Worm (Caenorhabditis elegans): ENCODE results near the gene bmk-1.

bmk-1 gene

ce11 chrV:14495493-14495892 is 38.7 kb upstream of the bmk-1 start:
- TF ChIP-seq cog-1 (tag; optimal IDR thresholded peaks at IDR 0.05) (no peak), flt-1 (GFP tag; IDR thresholded peaks at IDR 0.05) (no peak), ref-1 (GFP tag; conservative IDR thresholded peaks at IDR 0.05) (no peak), ztf-29 (GFP tag; IDR thresholded peaks at IDR 0.05) (no peak), ztf-23 (GFP tag; IDR thresholded peaks at IDR 0.05) (no peak), tab-1 (GFP tag; IDR thresholded peaks at IDR 0.05) (no peak), klf-2 (GFP tag; conservative IDR thresholded peaks at IDR 0.05) (no peak), T22C8.4 (GFP tag; IDR thresholded peaks at IDR 0.05) (no peak), med-1 (GFP tag; optimal IDR thresholded peaks at IDR 0.05; ENCODE audit: insufficient read depth) (no peak)

ce11 chrV:14493665-14494064 is 36.9 kb upstream of the bmk-1 start:
- no peak for TF ChIP-seq tab-1 (GFP tag; IDR thresholded peaks at IDR 0.05)
- no peak for TF ChIP-seq klf-2 (GFP tag; conservative IDR thresholded peaks at IDR 0.05)
- no peak for TF ChIP-seq cog-1 (tag; optimal IDR thresholded peaks at IDR 0.05)
- no peak for TF ChIP-seq T22C8.4 (GFP tag; IDR thresholded peaks at IDR 0.05)
- no peak for TF ChIP-seq ztf-23 (GFP tag; IDR thresholded peaks at IDR 0.05)
- TF ChIP-seq flt-1 (GFP tag; IDR thresholded peaks at IDR 0.05), result no peak

- no peak for TF ChIP-seq med-1 (GFP tag; optimal IDR thresholded peaks at IDR 0.05; ENCODE audit: insufficient read depth)
- TF ChIP-seq cog-1 (tag; optimal IDR thresholded peaks at IDR 0.05), result no peak
- TF ChIP-seq T22C8.4 (GFP tag; IDR thresholded peaks at IDR 0.05), result no peak
- no peak for TF ChIP-seq klf-2 (GFP tag; conservative IDR thresholded peaks at IDR 0.05)
- TF ChIP-seq ztf-29 (GFP tag; IDR thresholded peaks at IDR 0.05), result no peak
- TF ChIP-seq tab-1 (GFP tag; IDR thresholded peaks at IDR 0.05), result no peak
- TF ChIP-seq ztf-23 (GFP tag; IDR thresholded peaks at IDR 0.05), result no peak
- TF ChIP-seq flt-1 (GFP tag; IDR thresholded peaks at IDR 0.05), result no peak
- TF ChIP-seq ref-1 (GFP tag; conservative IDR thresholded peaks at IDR 0.05), result no peak
Measured at ce11 chrV:14491097-14491496, 34.3 kb upstream of the bmk-1 start.

DNA sequence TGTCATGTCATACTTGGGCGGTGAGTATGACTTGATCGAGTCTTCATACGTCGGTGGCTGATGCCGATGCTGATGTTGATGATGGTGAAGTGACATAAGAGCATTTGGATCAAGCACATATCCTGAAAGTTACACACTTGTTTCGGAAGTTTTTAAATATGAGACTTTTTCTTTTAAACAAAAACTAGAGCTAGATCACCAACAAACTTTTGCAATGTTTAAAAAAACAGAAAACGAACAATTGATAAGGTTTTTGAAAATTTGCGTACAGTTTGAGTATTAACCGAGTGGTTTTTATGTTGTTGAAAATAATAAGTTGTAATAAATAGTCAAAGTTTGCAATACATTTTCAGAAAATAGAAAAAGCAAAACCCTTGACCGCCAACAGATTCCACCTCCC is 27.8 kb upstream of the bmk-1 start, which contains the start of gene R02D5.4:
R02D5.4 (minus strand) TSS at position 101 of the 400 bp plus-strand sequence.
- TF ChIP-seq flt-1 (GFP tag; IDR thresholded peaks at IDR 0.05) (no peak), klf-2 (GFP tag; conservative IDR thresholded peaks at IDR 0.05) (no peak), T22C8.4 (GFP tag; IDR thresholded peaks at IDR 0.05) (no peak), med-1 (GFP tag; optimal IDR thresholded peaks at IDR 0.05; ENCODE audit: insufficient read depth) (no peak), tab-1 (GFP tag; IDR thresholded peaks at IDR 0.05) (no peak), ztf-29 (GFP tag; IDR thresholded peaks at IDR 0.05) (no peak), ref-1 (GFP tag; conservative IDR thresholded peaks at IDR 0.05) (no peak), ztf-23 (GFP tag; IDR thresholded peaks at IDR 0.05) (no peak), cog-1 (tag; optimal IDR thresholded peaks at IDR 0.05) (no peak)

DNA sequence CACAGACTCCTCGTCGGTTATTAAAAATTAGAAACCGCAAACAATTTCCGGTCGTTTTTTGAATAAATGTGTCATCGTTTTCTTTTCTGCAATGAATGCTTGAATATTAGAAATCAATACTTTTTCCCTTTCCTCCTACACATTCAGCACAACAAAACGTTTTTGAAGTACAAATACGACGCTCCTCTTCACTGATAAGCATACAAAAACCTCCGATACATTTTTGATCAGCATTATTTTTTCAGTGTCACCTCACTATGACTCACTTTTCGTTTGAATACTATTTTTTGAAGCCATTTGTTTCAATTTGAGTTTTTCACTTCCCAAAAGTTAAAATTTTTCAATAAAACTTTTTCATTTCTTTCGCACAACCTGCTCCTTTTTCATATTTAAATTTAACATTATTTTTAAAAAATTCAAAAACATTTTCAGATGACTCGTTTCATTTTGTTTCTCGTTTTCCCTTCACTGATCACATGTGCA is 26.0 kb upstream of the bmk-1 start, which contains the start of gene R02D5.3:
R02D5.3 (plus strand) TSS at position 433 of the 483 bp plus-strand sequence.
- TF ChIP-seq klf-2 (GFP tag; conservative IDR thresholded peaks at IDR 0.05) (no peak), ztf-23 (GFP tag; IDR thresholded peaks at IDR 0.05) (no peak), T22C8.4 (GFP tag; IDR thresholded peaks at IDR 0.05) (no peak), ztf-29 (GFP tag; IDR thresholded peaks at IDR 0.05) (no peak), flt-1 (GFP tag; IDR thresholded peaks at IDR 0.05) (no peak), med-1 (GFP tag; optimal IDR thresholded peaks at IDR 0.05; ENCODE audit: insufficient read depth) (no peak), cog-1 (tag; optimal IDR thresholded peaks at IDR 0.05) (no peak), ref-1 (GFP tag; conservative IDR thresholded peaks at IDR 0.05) (no peak), tab-1 (GFP tag; IDR thresholded peaks at IDR 0.05) (no peak)

- no peak for TF ChIP-seq ref-1 (GFP tag; conservative IDR thresholded peaks at IDR 0.05)
- no peak for TF ChIP-seq cog-1 (tag; optimal IDR thresholded peaks at IDR 0.05)
- TF ChIP-seq klf-2 (GFP tag; conservative IDR thresholded peaks at IDR 0.05), result no peak
- TF ChIP-seq ztf-23 (GFP tag; IDR thresholded peaks at IDR 0.05), result no peak
- no peak for TF ChIP-seq tab-1 (GFP tag; IDR thresholded peaks at IDR 0.05)
- no peak for TF ChIP-seq ztf-29 (GFP tag; IDR thresholded peaks at IDR 0.05)
- TF ChIP-seq flt-1 (GFP tag; IDR thresholded peaks at IDR 0.05), result no peak
- no peak for TF ChIP-seq med-1 (GFP tag; optimal IDR thresholded peaks at IDR 0.05; ENCODE audit: insufficient read depth)
- no peak for TF ChIP-seq T22C8.4 (GFP tag; IDR thresholded peaks at IDR 0.05)
Measured at ce11 chrV:14481987-14482386, 25.2 kb upstream of the bmk-1 start, which contains the start of gene R02D5.10. Gene R02D5.10, plus strand, starts transcription at chrV:14482287.

DNA sequence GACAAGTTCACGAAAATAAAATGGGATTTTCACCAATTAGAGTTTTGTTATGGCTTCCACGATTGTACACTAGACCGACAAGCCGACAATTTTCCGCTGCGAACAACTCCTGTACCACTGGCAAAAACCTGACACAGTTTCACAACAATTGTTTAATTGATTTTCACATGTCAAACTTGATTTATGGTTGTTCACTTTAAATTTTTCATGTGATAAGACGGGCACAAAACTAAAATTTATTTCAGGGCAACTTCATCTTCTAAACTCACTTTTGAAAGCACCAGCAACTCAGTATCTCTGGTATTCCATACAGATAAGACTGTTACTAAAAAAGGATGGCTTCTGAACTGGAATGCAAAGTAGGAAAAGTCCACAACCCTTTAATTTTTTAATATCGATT is 24.6 kb upstream of the bmk-1 start, which contains the start of gene R02D5.7:
R02D5.7 (minus strand) TSS at position 101 of the 400 bp plus-strand sequence.
- TF ChIP-seq flt-1 (GFP tag; IDR thresholded peaks at IDR 0.05) (no peak), ztf-29 (GFP tag; IDR thresholded peaks at IDR 0.05) (no peak), klf-2 (GFP tag; conservative IDR thresholded peaks at IDR 0.05) (no peak), med-1 (GFP tag; optimal IDR thresholded peaks at IDR 0.05; ENCODE audit: insufficient read depth) (no peak), tab-1 (GFP tag; IDR thresholded peaks at IDR 0.05) (no peak), cog-1 (tag; optimal IDR thresholded peaks at IDR 0.05) (no peak), ztf-23 (GFP tag; IDR thresholded peaks at IDR 0.05) (no peak)

DNA sequence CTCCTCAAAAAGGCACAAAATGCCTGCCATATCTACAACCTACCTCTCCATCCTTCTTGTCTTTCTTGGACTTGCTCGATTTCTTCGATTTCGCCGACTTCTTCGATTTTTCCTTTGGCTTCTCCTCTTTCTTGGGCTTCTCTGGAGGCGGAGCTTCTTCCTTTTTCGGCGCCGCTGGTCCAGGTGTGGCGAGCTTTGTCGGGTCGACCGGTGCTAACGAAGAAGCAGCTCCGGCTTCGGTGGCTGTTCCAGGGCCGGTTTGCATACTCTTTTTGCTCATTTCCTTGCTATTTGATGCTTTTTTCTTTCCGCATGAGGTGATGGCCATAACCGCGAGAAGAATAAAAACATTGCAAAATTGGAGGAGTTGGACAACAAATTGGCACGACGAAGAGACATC is 23.7 kb upstream of the bmk-1 start:
- TF ChIP-seq cog-1 (tag; optimal IDR thresholded peaks at IDR 0.05) (no peak), klf-2 (GFP tag; conservative IDR thresholded peaks at IDR 0.05) (no peak), T22C8.4 (GFP tag; IDR thresholded peaks at IDR 0.05) (no peak), ref-1 (GFP tag; conservative IDR thresholded peaks at IDR 0.05) (no peak), ztf-29 (GFP tag; IDR thresholded peaks at IDR 0.05) (no peak), flt-1 (GFP tag; IDR thresholded peaks at IDR 0.05) (no peak), tab-1 (GFP tag; IDR thresholded peaks at IDR 0.05) (no peak), med-1 (GFP tag; optimal IDR thresholded peaks at IDR 0.05; ENCODE audit: insufficient read depth) (no peak), ztf-23 (GFP tag; IDR thresholded peaks at IDR 0.05) (no peak)

ce11 chrV:14478979-14479378 is 22.2 kb upstream of the bmk-1 start, which contains the start of gene clec-55:
Gene clec-55, plus strand, starts transcription at chrV:14479279.
- TF ChIP-seq cog-1 (tag; optimal IDR thresholded peaks at IDR 0.05) (no peak), klf-2 (GFP tag; conservative IDR thresholded peaks at IDR 0.05) (no peak), flt-1 (GFP tag; IDR thresholded peaks at IDR 0.05) (no peak), ref-1 (GFP tag; conservative IDR thresholded peaks at IDR 0.05) (no peak), T22C8.4 (GFP tag; IDR thresholded peaks at IDR 0.05) (no peak), med-1 (GFP tag; optimal IDR thresholded peaks at IDR 0.05; ENCODE audit: insufficient read depth) (no peak), ztf-29 (GFP tag; IDR thresholded peaks at IDR 0.05) (no peak), ztf-23 (GFP tag; IDR thresholded peaks at IDR 0.05) (no peak)
